Worm (Caenorhabditis elegans) whole organism, midembryonic: ENCODE data around the gene nhl-1.

Experiments used
- T22C8.4 ChIP-seq: fragments of 200-800 bp; sonication (Bioruptor generic); IDR thresholded peaks from 2 replicates; pipeline ENCODE4 v1.3.6; 2022; ENCODE audit warnings: missing genetic modification characterization, missing compliant biosample characterization
- cog-1 ChIP-seq: sonication (generic microtip); optimal IDR thresholded peaks from 2 replicates; lab custom pipeline; 2016; ENCODE audit warnings: missing genetic modification characterization, missing compliant biosample characterization
- flt-1 ChIP-seq: fragments of 200-800 bp; sonication (Bioruptor generic); IDR thresholded peaks from 2 replicates; pipeline ENCODE4 v1.3.6; 2022; ENCODE audit warnings: missing genetic modification characterization, missing compliant biosample characterization
- klf-2 ChIP-seq: fragments of 200-800 bp; sonication (Bioruptor generic); conservative IDR thresholded peaks from 2 replicates; pipeline ENCODE4 v1.3.6; 2022; ENCODE audit warnings: missing genetic modification reagents, missing genetic modification characterization, missing compliant biosample characterization
- med-1 ChIP-seq: sonication (generic microtip); optimal IDR thresholded peaks from 2 replicates; lab custom pipeline; 2017; ENCODE audit warnings: missing genetic modification characterization, mild to moderate bottlenecking, missing compliant biosample characterization, antibody characterized with exemption, missing genetic modification reagents; ENCODE audit not compliant: insufficient read depth
- ref-1 ChIP-seq: fragments of 200-800 bp; sonication (Bioruptor generic); conservative IDR thresholded peaks from 2 replicates; pipeline ENCODE4 v1.3.6; 2022; ENCODE audit warnings: missing genetic modification reagents, missing genetic modification characterization, missing compliant biosample characterization
- tab-1 ChIP-seq: fragments of 200-800 bp; sonication (Bioruptor generic); IDR thresholded peaks from 2 replicates; pipeline ENCODE4 v1.3.6; 2022; ENCODE audit warnings: missing genetic modification characterization, missing compliant biosample characterization
- ztf-23 ChIP-seq: fragments of 200-800 bp; sonication (Bioruptor generic); IDR thresholded peaks from 2 replicates; pipeline ENCODE4 v1.3.6; 2022; ENCODE audit warnings: missing genetic modification reagents, missing genetic modification characterization, missing compliant biosample characterization
- ztf-29 ChIP-seq: fragments of 200-800 bp; sonication (Bioruptor generic); IDR thresholded peaks from 2 replicates; pipeline ENCODE4 v1.3.6; 2022; ENCODE audit warnings: missing genetic modification reagents, missing genetic modification characterization, missing compliant biosample characterization

DNA sequence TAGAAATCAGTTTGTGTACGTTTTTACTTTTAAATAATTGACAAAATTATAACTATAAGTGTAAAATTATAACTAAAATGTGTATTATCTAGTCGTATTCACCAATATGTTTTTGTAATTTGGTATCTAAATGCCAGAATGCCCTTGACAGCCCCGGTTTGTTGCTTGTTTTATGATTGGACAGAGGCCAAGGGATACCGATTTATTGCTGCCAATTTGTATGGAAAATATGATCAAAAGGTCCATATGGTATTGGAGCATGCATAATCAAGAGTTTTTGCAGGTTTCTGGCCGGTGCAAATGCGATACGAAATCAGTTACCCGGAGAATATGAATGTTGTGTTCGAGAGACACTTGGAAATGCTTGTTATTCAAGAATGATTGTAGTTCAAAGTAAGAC lies 38.0 kb downstream of the nhl-1 start:
- TF ChIP-seq T22C8.4 (GFP tag; lab: Robert Waterston, UW), result no peak
- TF ChIP-seq klf-2 (GFP tag; lab: Robert Waterston, UW), result no peak
- no peak for TF ChIP-seq cog-1 (tag; lab: Kevin White, UChicago)
- no peak for TF ChIP-seq flt-1
- TF ChIP-seq tab-1 (GFP tag; lab: Robert Waterston, UW), result no peak
- no peak for TF ChIP-seq ref-1
- TF ChIP-seq ztf-29 (GFP tag; lab: Robert Waterston, UW), result no peak
- TF ChIP-seq ztf-23 (GFP tag; lab: Robert Waterston, UW), result no peak
- no peak for TF ChIP-seq med-1 (GFP tag; lab: Kevin White, UChicago)
